Worm (Caenorhabditis elegans) whole organism, mixed stage, embryonic: ENCODE data around the gene irld-9.

ENCODE experiments used
- elt-1 ChIP-seq: sonication (generic microtip); optimal IDR thresholded peaks from 2 replicates; lab custom pipeline; 2017; ENCODE audit warnings: missing genetic modification characterization, mild to moderate bottlenecking, missing compliant biosample characterization, antibody characterized with exemption, moderate library complexity, borderline replicate concordance; ENCODE audit not compliant: insufficient read depth
- snpc-4 ChIP-seq: fragments of 150-350 bp; optimal IDR thresholded peaks from 2 replicates; lab custom pipeline; 2014; ENCODE audit warnings: missing biosample characterization, missing genetic modification characterization
- tbx-8 ChIP-seq: fragments of 200-800 bp; sonication (Bioruptor generic); optimal IDR thresholded peaks from 2 replicates; lab custom pipeline; 2018; ENCODE audit warnings: mild to moderate bottlenecking, missing genetic modification characterization, moderate library complexity, missing compliant biosample characterization

DNA sequence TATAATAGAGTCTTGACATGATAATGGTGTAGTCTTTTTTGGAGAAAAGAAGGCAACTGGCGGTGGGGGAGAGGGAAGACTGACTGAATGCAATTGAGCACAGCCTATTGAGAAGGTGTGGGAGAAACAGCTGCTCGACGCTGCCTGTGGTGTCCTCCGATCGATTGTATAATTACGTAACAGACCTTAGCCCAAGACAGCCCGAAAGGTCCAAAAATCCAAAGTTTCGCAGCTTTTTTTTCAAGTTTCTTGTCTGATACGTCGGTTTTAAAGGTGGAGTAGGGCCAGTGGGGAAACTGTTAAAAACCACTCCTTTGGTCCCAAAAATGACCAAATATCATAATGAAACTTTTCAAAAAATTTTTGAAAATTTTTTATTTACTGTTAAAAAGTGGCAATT, 49.3 kb upstream of the irld-9 start, which contains the start of the genes C08F1.6 and fbxb-13:
- TF ChIP-seq elt-1 (tag; lab: Kevin White, UChicago), result no peak
- TF ChIP-seq snpc-4 (tag; lab: Kevin White, UChicago), result no peak
- TF ChIP-seq tbx-8 (GFP tag; lab: Kevin White, UChicago), result no peak
